Worm (Caenorhabditis elegans) whole organism, late embryonic: ENCODE results near the gene ccg-1.

ENCODE experiments used
- C08G9.2 ChIP-seq: sonication (generic microtip); optimal IDR thresholded peaks from 2 replicates; lab custom pipeline; 2016; ENCODE audit warnings: mild to moderate bottlenecking, missing genetic modification characterization, moderate library complexity, missing compliant biosample characterization
- ama-1 ChIP-seq: fragments of 150-350 bp; optimal IDR thresholded peaks from 2 replicates; lab custom pipeline; 2014
- ceh-14 ChIP-seq: sonication (generic microtip); optimal IDR thresholded peaks from 2 replicates; lab custom pipeline; 2016; ENCODE audit warnings: missing genotype, missing genetic modification characterization, missing compliant biosample characterization
- ceh-9 ChIP-seq: sonication (generic microtip); optimal IDR thresholded peaks from 2 replicates; lab custom pipeline; 2016; ENCODE audit warnings: mild to moderate bottlenecking, missing genetic modification characterization, inconsistent platforms, missing compliant biosample characterization
- dve-1 ChIP-seq: sonication (generic microtip); optimal IDR thresholded peaks from 2 replicates; lab custom pipeline; 2017; ENCODE audit warnings: antibody characterized with exemption, mild to moderate bottlenecking, missing genetic modification characterization, missing compliant biosample characterization
- elt-2 ChIP-seq: sonication (generic microtip); optimal IDR thresholded peaks from 2 replicates; lab custom pipeline; 2016; ENCODE audit warnings: missing genetic modification reagents, missing genetic modification characterization, missing compliant biosample characterization
- fkh-6 ChIP-seq: sonication (generic microtip); optimal IDR thresholded peaks from 2 replicates; lab custom pipeline; 2016; ENCODE audit warnings: missing genetic modification characterization, missing compliant biosample characterization
- hlh-30 ChIP-seq: sonication (generic microtip); optimal IDR thresholded peaks from 2 replicates; lab custom pipeline; 2017; ENCODE audit warnings: antibody characterized with exemption, missing genetic modification characterization, missing compliant biosample characterization; ENCODE audit not compliant: insufficient read depth
- nhr-11 ChIP-seq: fragments of 150-350 bp; optimal IDR thresholded peaks from 2 replicates; lab custom pipeline; 2014; ENCODE audit warnings: missing biosample characterization, missing genetic modification characterization
- pag-3 ChIP-seq: sonication (generic microtip); optimal IDR thresholded peaks from 2 replicates; lab custom pipeline; 2016; ENCODE audit warnings: missing compliant biosample characterization, missing genetic modification characterization, borderline replicate concordance
- sox-4 ChIP-seq: sonication (generic microtip); optimal IDR thresholded peaks from 2 replicates; lab custom pipeline; 2017; ENCODE audit warnings: mild to moderate bottlenecking, missing genetic modification characterization, inconsistent platforms, missing compliant biosample characterization
- tbx-2 ChIP-seq: sonication (generic microtip); optimal IDR thresholded peaks from 2 replicates; lab custom pipeline; 2016; ENCODE audit warnings: missing genetic modification characterization, missing compliant biosample characterization
- unc-86 ChIP-seq: sonication (generic microtip); optimal IDR thresholded peaks from 2 replicates; lab custom pipeline; 2016; ENCODE audit warnings: missing genetic modification characterization, missing compliant biosample characterization

DNA sequence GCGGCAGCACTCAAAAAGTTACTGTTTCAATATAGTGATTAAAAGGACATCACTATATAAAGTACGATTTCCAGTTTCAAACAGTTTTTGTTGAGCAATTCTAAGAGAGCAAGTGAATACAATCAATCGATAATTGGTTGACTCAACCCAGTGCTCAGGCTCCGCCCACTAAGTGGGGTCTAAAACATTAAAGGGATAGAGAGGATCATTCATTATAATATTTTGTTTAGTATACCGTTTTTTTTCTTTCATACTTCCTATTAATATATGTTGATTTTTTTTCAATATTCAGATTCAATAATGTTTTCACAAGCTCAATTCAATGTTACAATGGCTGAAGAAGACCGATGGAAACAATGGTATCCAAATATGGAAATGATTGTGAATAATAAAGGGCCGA is 48.0 kb upstream of the ccg-1 start, which contains the start of gene tbx-39:
- TF ChIP-seq nhr-11 (tag; lab: Kevin White, UChicago) (no peak), pag-3 (tag; lab: Kevin White, UChicago) (no peak), ceh-9 (tag; lab: Kevin White, UChicago) (no peak), ama-1 (no peak), ceh-14 (no peak), dve-1 (tag; lab: Kevin White, UChicago) (no peak), sox-4 (tag; lab: Kevin White, UChicago) (no peak), tbx-2 (tag; lab: Kevin White, UChicago) (no peak), fkh-6 (tag; lab: Kevin White, UChicago) (no peak), unc-86 (tag; lab: Kevin White, UChicago) (no peak), hlh-30 (tag; lab: Kevin White, UChicago) (no peak), C08G9.2 (no peak), elt-2 (tag; lab: Kevin White, UChicago) (no peak)
